Worm (Caenorhabditis elegans) whole organism, mixed stage, embryonic: ENCODE results near the gene acr-9.

Experiments used
- ceh-39 ChIP-seq: fragments of 150-350 bp; optimal IDR thresholded peaks from 2 replicates; lab custom pipeline; 2014; ENCODE audit warnings: missing biosample characterization, missing genetic modification characterization
- ceh-43 ChIP-seq: fragments of 200-800 bp; sonication (Bioruptor generic); optimal IDR thresholded peaks from 2 replicates; lab custom pipeline; 2018; ENCODE audit warnings: mild to moderate bottlenecking, missing genetic modification characterization, moderate library complexity, missing compliant biosample characterization
- ceh-83 ChIP-seq: fragments of 200-800 bp; sonication (Bioruptor generic); optimal IDR thresholded peaks from 2 replicates; lab custom pipeline; 2018; ENCODE audit warnings: mild to moderate bottlenecking, missing genetic modification characterization, missing compliant biosample characterization
- ces-1 ChIP-seq: fragments of 150-350 bp; optimal IDR thresholded peaks from 2 replicates; lab custom pipeline; 2014; ENCODE audit warnings: missing biosample characterization, missing genetic modification reagents, missing genetic modification characterization
- cnd-1 ChIP-seq: fragments of 200-800 bp; sonication (Bioruptor generic); optimal IDR thresholded peaks from 2 replicates; lab custom pipeline; 2018; ENCODE audit warnings: mild to moderate bottlenecking, missing genetic modification characterization, missing compliant biosample characterization
- elt-1 ChIP-seq: sonication (generic microtip); optimal IDR thresholded peaks from 2 replicates; lab custom pipeline; 2017; ENCODE audit warnings: missing genetic modification characterization, mild to moderate bottlenecking, missing compliant biosample characterization, antibody characterized with exemption, moderate library complexity, borderline replicate concordance; ENCODE audit not compliant: insufficient read depth
- elt-3 ChIP-seq: fragments of 150-350 bp; optimal IDR thresholded peaks from 2 replicates; lab custom pipeline; 2014; ENCODE audit warnings: missing biosample characterization, missing genetic modification characterization
- flh-1 ChIP-seq: fragments of 200-800 bp; sonication (Bioruptor generic); optimal IDR thresholded peaks from 2 replicates; lab custom pipeline; 2018; ENCODE audit warnings: mild to moderate bottlenecking, missing genetic modification characterization, moderate library complexity, missing compliant biosample characterization
- ham-2 ChIP-seq: fragments of 200-800 bp; sonication (Bioruptor generic); optimal IDR thresholded peaks from 2 replicates; lab custom pipeline; 2018; ENCODE audit warnings: mild to moderate bottlenecking, missing genetic modification characterization, missing compliant biosample characterization
- hlh-1 ChIP-seq: fragments of 150-350 bp; optimal IDR thresholded peaks from 2 replicates; lab custom pipeline; 2014; ENCODE audit warnings: missing biosample characterization, missing genetic modification reagents, missing genetic modification characterization
- lin-13 ChIP-seq: fragments of 150-350 bp; optimal IDR thresholded peaks from 2 replicates; lab custom pipeline; 2014; ENCODE audit warnings: missing biosample characterization, missing genetic modification characterization
- lin-32 ChIP-seq: fragments of 200-800 bp; sonication (Bioruptor generic); optimal IDR thresholded peaks from 2 replicates; lab custom pipeline; 2018; ENCODE audit warnings: mild to moderate bottlenecking, missing genetic modification characterization, missing compliant biosample characterization
- lsy-2 ChIP-seq: fragments of 150-350 bp; optimal IDR thresholded peaks from 2 replicates; lab custom pipeline; 2014; ENCODE audit warnings: missing biosample characterization, missing genetic modification characterization
- mab-5 ChIP-seq: fragments of 150-350 bp; optimal IDR thresholded peaks from 2 replicates; lab custom pipeline; 2014; ENCODE audit warnings: missing biosample characterization, missing genetic modification characterization
- nhr-12 ChIP-seq: fragments of 150-350 bp; optimal IDR thresholded peaks from 2 replicates; lab custom pipeline; 2014; ENCODE audit warnings: missing biosample characterization, missing genetic modification characterization
- nhr-2 ChIP-seq: fragments of 150-350 bp; optimal IDR thresholded peaks from 2 replicates; lab custom pipeline; 2014; ENCODE audit warnings: missing biosample characterization, missing genetic modification characterization
- nhr-28 ChIP-seq: fragments of 150-350 bp; optimal IDR thresholded peaks from 2 replicates; lab custom pipeline; 2014; ENCODE audit warnings: missing biosample characterization, missing genetic modification characterization
- nhr-76 ChIP-seq: sonication (generic microtip); optimal IDR thresholded peaks from 2 replicates; lab custom pipeline; 2017; ENCODE audit warnings: missing biosample characterization, missing genetic modification characterization
- sem-2 ChIP-seq: fragments of 200-800 bp; sonication (Bioruptor generic); optimal IDR thresholded peaks from 2 replicates; lab custom pipeline; 2018; ENCODE audit warnings: mild to moderate bottlenecking, missing genetic modification characterization, missing compliant biosample characterization
- snpc-4 ChIP-seq: fragments of 150-350 bp; optimal IDR thresholded peaks from 2 replicates; lab custom pipeline; 2014; ENCODE audit warnings: missing biosample characterization, missing genetic modification characterization
- sptf-1 ChIP-seq: sonication (generic microtip); optimal IDR thresholded peaks from 2 replicates; lab custom pipeline; 2017; ENCODE audit warnings: mild to moderate bottlenecking, missing genetic modification characterization, moderate library complexity, missing compliant biosample characterization
- tbx-8 ChIP-seq: fragments of 200-800 bp; sonication (Bioruptor generic); optimal IDR thresholded peaks from 2 replicates; lab custom pipeline; 2018; ENCODE audit warnings: mild to moderate bottlenecking, missing genetic modification characterization, moderate library complexity, missing compliant biosample characterization
- unc-120 ChIP-seq: sonication (generic microtip); optimal IDR thresholded peaks from 2 replicates; lab custom pipeline; 2017; ENCODE audit warnings: missing genetic modification characterization, missing compliant biosample characterization; ENCODE audit not compliant: poor library complexity, severe bottlenecking
- unc-39 ChIP-seq: fragments of 150-350 bp; optimal IDR thresholded peaks from 2 replicates; lab custom pipeline; 2014; ENCODE audit warnings: missing biosample characterization, missing genetic modification characterization
- zip-8 ChIP-seq: fragments of 150-350 bp; optimal IDR thresholded peaks from 2 replicates; lab custom pipeline; 2014; ENCODE audit warnings: missing biosample characterization, missing genetic modification characterization
- ztf-11 ChIP-seq: fragments of 150-350 bp; optimal IDR thresholded peaks from 2 replicates; lab custom pipeline; 2014; ENCODE audit warnings: missing biosample characterization, missing genetic modification characterization

acr-9 gene

DNA sequence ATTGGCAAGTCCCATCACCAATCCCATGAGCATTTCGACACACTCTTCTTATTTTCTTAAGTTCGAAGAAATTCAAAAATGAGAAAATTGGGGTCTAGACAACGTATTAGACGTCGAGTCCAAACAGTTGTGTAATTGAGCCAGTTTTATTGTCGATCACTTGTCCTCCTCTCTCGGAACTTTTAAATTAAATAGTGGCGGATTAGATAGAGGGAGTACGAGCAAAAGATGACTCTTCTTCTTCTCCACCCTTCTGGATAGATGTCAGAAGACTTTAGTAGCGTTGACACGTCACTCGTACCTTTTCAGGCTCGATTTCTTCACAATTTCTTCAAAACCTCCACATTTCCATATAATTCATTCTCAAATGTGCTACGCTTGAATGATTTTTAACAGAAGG, 31.5 kb downstream of the acr-9 start:
- TF ChIP-seq ces-1 (peak; percentile 35), nhr-2 (tag; lab: Kevin White, UChicago) (no peak), lin-32 (no peak), ceh-43 (GFP tag; lab: Kevin White, UChicago) (no peak), ceh-39 (no peak), cnd-1 (tag; lab: Kevin White, UChicago) (no peak), lsy-2 (tag; lab: Kevin White, UChicago) (no peak)

DNA sequence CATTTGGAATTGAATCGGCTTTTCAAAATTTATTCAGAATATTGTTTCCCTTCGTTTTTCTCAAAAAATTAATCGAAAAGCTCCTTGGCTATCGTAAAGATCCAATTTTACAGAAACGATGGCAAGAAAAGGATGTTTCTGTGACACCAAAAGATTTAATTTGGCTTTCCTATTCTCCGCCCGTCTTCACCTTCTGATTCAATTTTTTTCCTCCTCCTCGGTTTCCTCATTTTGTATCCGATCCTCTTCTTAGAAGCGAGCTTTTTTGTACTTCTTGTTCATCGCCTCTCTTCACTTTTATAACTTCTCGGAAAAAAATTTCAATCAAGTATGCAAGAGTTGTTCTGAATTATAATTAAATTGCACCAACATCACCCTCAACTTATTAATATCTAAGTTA, 36.7 kb downstream of the acr-9 start:
- TF ChIP-seq nhr-28 (tag; lab: Kevin White, UChicago), result no peak
- TF ChIP-seq hlh-1 (tag; lab: Kevin White, UChicago), result no peak
- TF ChIP-seq ces-1, result peak; percentile 48
- no peak for TF ChIP-seq elt-1 (tag; lab: Kevin White, UChicago)
- no peak for TF ChIP-seq lin-13 (tag; lab: Kevin White, UChicago)
- no peak for TF ChIP-seq sptf-1 (tag; lab: Kevin White, UChicago)
- TF ChIP-seq, all 35 proteins: peak for 1

DNA sequence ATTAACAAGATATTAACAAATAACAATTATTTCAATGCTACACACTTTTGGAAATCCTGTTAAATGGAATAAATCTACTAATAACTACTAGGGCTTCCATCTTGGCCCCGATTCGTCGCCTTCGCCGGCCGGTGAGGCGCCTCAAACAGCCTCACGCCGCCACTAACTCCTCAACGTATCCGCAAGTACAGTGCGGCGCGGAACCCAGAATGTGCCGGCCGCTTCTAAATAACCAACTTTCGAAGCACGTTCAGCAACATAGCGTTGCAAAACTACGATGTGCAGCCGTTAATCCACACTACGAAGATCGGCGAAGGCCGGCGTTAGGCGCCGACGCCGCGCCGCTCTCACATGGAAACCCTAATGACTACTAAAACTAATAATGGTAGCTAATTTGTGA, 40.8 kb downstream of the acr-9 start:
- no peak for TF ChIP-seq ceh-83 (GFP tag; lab: Kevin White, UChicago)
- no peak for TF ChIP-seq tbx-8 (GFP tag; lab: Kevin White, UChicago)
- TF ChIP-seq nhr-28 (tag; lab: Kevin White, UChicago), result no peak
- no peak for TF ChIP-seq lin-13 (tag; lab: Kevin White, UChicago)
- no peak for TF ChIP-seq ztf-11 (tag; lab: Kevin White, UChicago)
- no peak for TF ChIP-seq sptf-1 (tag; lab: Kevin White, UChicago)
- no peak for TF ChIP-seq snpc-4 (tag; lab: Kevin White, UChicago)
- TF ChIP-seq nhr-12 (tag; lab: Kevin White, UChicago), result no peak
- TF ChIP-seq flh-1, result no peak
- TF ChIP-seq cnd-1 (tag; lab: Kevin White, UChicago), result no peak

- no peak for TF ChIP-seq cnd-1 (tag; lab: Kevin White, UChicago)
- TF ChIP-seq hlh-1 (tag; lab: Kevin White, UChicago), result peak; percentile 27
- TF ChIP-seq sem-2 (GFP tag; lab: Kevin White, UChicago), result no peak
- TF ChIP-seq ztf-11 (tag; lab: Kevin White, UChicago), result no peak
Measured at ce11 chrX:13604946-13605617, 41.6 kb downstream of the acr-9 start, which contains the start of gene F54B11.9. F54B11.9 (plus strand) TSS chrX:13605567.

DNA sequence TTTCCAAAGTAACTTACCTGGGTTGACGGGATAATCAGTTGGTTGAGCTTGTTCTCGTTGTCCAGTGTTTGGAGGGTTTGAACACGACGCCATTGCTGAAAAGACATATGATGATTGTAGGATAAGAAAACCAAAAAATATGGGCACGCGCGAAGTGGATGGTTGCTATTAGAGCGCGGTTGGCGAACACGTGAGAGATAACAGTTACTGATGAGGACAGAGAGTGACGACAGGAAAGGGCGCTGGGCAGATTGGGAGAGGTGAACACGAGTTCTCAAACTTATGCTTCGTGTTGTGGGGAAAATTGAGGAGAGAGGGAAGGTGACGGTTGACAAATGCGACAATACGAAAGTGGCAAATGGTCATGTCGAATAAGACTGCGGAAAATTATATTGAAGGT, 42.9 kb downstream of the acr-9 start, which contains the start of gene F54B11.8:
Gene F54B11.8 (minus strand): TSS at position 101 of the 400 bp plus-strand sequence.
- TF ChIP-seq ces-1, result no peak
- no peak for TF ChIP-seq elt-1 (tag; lab: Kevin White, UChicago)
- no peak for TF ChIP-seq ceh-43 (GFP tag; lab: Kevin White, UChicago)
- no peak for TF ChIP-seq unc-120 (tag; lab: Kevin White, UChicago)
- no peak for TF ChIP-seq zip-8 (tag; lab: Kevin White, UChicago)
- no peak for TF ChIP-seq nhr-28 (tag; lab: Kevin White, UChicago)
- no peak for TF ChIP-seq mab-5
- no peak for TF ChIP-seq ceh-39
- TF ChIP-seq ham-2 (GFP tag; lab: Kevin White, UChicago), result no peak
- no peak for TF ChIP-seq sem-2 (GFP tag; lab: Kevin White, UChicago)
- no peak for TF ChIP-seq unc-39
- TF ChIP-seq cnd-1 (tag; lab: Kevin White, UChicago), result no peak
- no peak for TF ChIP-seq ztf-11 (tag; lab: Kevin White, UChicago)
- TF ChIP-seq hlh-1 (tag; lab: Kevin White, UChicago), result no peak
- TF ChIP-seq elt-3, result no peak
- TF ChIP-seq snpc-4 (tag; lab: Kevin White, UChicago), result no peak
- TF ChIP-seq sptf-1 (tag; lab: Kevin White, UChicago), result no peak
- no peak for TF ChIP-seq nhr-76 (tag; lab: Kevin White, UChicago)

DNA sequence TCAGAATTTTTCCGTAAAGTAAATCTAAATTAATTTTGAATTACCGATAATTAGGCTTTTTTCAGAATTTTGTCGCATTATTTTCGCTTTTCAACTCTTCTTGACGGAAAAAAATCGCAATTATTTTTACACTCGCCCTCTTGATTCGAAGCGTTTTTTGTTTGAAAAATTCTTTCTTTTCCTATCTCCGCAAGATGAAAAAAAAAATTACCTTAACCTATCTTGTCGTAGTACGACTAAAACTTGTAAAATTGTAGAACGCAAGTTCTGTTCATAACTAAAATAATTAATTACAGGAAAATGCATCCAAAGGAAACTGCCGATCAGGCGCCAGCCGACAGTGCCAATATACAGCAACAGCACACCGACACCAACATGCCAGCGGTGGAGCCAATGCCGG, 46.6 kb downstream of the acr-9 start, which contains the start of gene F54B11.7:
Gene F54B11.7 (plus strand): TSS at position 301 of the 400 bp plus-strand sequence.
- TF ChIP-seq elt-3 (no peak), unc-120 (tag; lab: Kevin White, UChicago) (no peak)
- TF ChIP-seq, all 35 proteins: peak for 0
